Fruit fly (Drosophila melanogaster) whole organism, embryonic: Measurements from ENCODE around the gene CG33654.
A peak's percentile ranks its signal among the peaks of the same experiment; 100 is the strongest.

Experiments
- Ada2b ChIP-seq: fragments of 200-800 bp; sonication (Bioruptor generic); IDR thresholded peaks from 2 replicates; pipeline ENCODE4 v1.3.6; 2022; ENCODE audit warnings: missing biosample characterization, missing genetic modification characterization
- Aef1 ChIP-seq: fragments of 200-800 bp; sonication (Bioruptor generic); IDR thresholded peaks from 3 replicates; pipeline ENCODE4 v1.3.6; 2022; ENCODE audit warnings: missing biosample characterization, missing genetic modification characterization
- Awh ChIP-seq: fragments of 200-800 bp; sonication (Bioruptor generic); IDR thresholded peaks from 2 replicates; pipeline ENCODE4, ENCODE4 v1.3.6; 2022; ENCODE audit warnings: missing biosample characterization, missing genetic modification characterization
- Bgb ChIP-seq: fragments of 200-800 bp; sonication (Bioruptor generic); IDR thresholded peaks from 2 replicates; pipeline ENCODE4 v1.3.6; 2022; ENCODE audit warnings: missing biosample characterization, missing genetic modification characterization; ENCODE audit not compliant: partially characterized antibody
- CG11696 ChIP-seq: fragments of 200-800 bp; sonication (Bioruptor generic); IDR thresholded peaks from 2 replicates; pipeline ENCODE4 v1.3.6; 2022; ENCODE audit warnings: missing biosample characterization, missing genetic modification characterization
- CG16813 ChIP-seq: fragments of 200-800 bp; sonication (Bioruptor generic); IDR thresholded peaks from 3 replicates; pipeline ENCODE4 v1.3.6; 2022; ENCODE audit warnings: missing biosample characterization, missing genetic modification characterization; ENCODE audit not compliant: partially characterized antibody
- CG17829 ChIP-seq: fragments of 200-800 bp; optimal IDR thresholded peaks from 2 replicates; lab custom pipeline; 2019; ENCODE audit warnings: missing biosample characterization, mild to moderate bottlenecking, missing genetic modification characterization, moderate library complexity
- CG18011 ChIP-seq: fragments of 200-800 bp; sonication (Bioruptor generic); optimal IDR thresholded peaks from 2 replicates; lab custom pipeline; 2017; ENCODE audit warnings: missing biosample characterization, missing genetic modification characterization, mild to moderate bottlenecking, moderate library complexity, missing genotype
- CG1832 ChIP-seq: fragments of 200-800 bp; sonication (Bioruptor generic); optimal IDR thresholded peaks from 2 replicates; lab custom pipeline; 2017; ENCODE audit warnings: missing biosample characterization, mild to moderate bottlenecking, missing genetic modification characterization, inconsistent platforms
- CG18476 ChIP-seq: fragments of 200-800 bp; sonication (Bioruptor generic); optimal IDR thresholded peaks from 2 replicates; lab custom pipeline; 2016; ENCODE audit warnings: missing biosample characterization, mild to moderate bottlenecking, missing genetic modification characterization
- CG2199 ChIP-seq: fragments of 200-800 bp; sonication (Bioruptor generic); IDR thresholded peaks from 3 replicates; pipeline ENCODE4 v1.3.6; 2022; ENCODE audit warnings: missing biosample characterization, missing genetic modification characterization
- CG31365 ChIP-seq: fragments of 200-800 bp; sonication (Bioruptor generic); optimal IDR thresholded peaks from 2 replicates; lab custom pipeline; 2018; ENCODE audit warnings: missing biosample characterization, mild to moderate bottlenecking, missing genetic modification characterization
- CG32772 ChIP-seq: fragments of 200-800 bp; sonication (Bioruptor generic); IDR thresholded peaks from 2 replicates; pipeline ENCODE4 v1.3.6; 2022; ENCODE audit warnings: missing biosample characterization, missing genetic modification characterization
- CG3407 ChIP-seq: fragments of 200-800 bp; sonication (Bioruptor generic); optimal IDR thresholded peaks from 2 replicates; lab custom pipeline; 2018; ENCODE audit warnings: missing biosample characterization, mild to moderate bottlenecking, missing genetic modification characterization
- CG4328 ChIP-seq: fragments of 200-800 bp; sonication (Bioruptor generic); optimal IDR thresholded peaks from 3 replicates; lab custom pipeline; 2017; ENCODE audit warnings: missing biosample characterization, missing genetic modification reagents, missing genetic modification characterization
- CG43689 ChIP-seq: fragments of 200-800 bp; sonication (Bioruptor generic); IDR thresholded peaks from 2 replicates; pipeline ENCODE4 v1.3.6; 2022; ENCODE audit warnings: missing biosample characterization, missing genetic modification characterization
- CG6683 ChIP-seq: fragments of 200-800 bp; sonication (Bioruptor generic); optimal IDR thresholded peaks from 2 replicates; lab custom pipeline; 2017; ENCODE audit warnings: missing biosample characterization, mild to moderate bottlenecking, missing genetic modification characterization, missing genetic modification reagents
- CG7745 ChIP-seq: fragments of 200-800 bp; sonication (Bioruptor generic); optimal IDR thresholded peaks from 2 replicates; lab custom pipeline; 2018; ENCODE audit warnings: missing biosample characterization, mild to moderate bottlenecking, missing genetic modification characterization, moderate library complexity
- CG7839 ChIP-seq: fragments of 200-800 bp; sonication (Bioruptor generic); optimal IDR thresholded peaks from 3 replicates; lab custom pipeline; 2018; ENCODE audit warnings: missing biosample characterization, mild to moderate bottlenecking, missing genetic modification characterization, moderate library complexity
- CG7963 ChIP-seq: fragments of 200-800 bp; sonication (Bioruptor generic); IDR thresholded peaks from 3 replicates; pipeline ENCODE4 v1.3.6; 2022; ENCODE audit warnings: missing biosample characterization, missing genetic modification characterization; ENCODE audit not compliant: partially characterized antibody
- CG9215 ChIP-seq: fragments of 200-800 bp; sonication (Bioruptor generic); IDR thresholded peaks from 2 replicates; pipeline ENCODE4 v1.3.6; 2022; ENCODE audit warnings: missing biosample characterization, missing genetic modification characterization
- CTCF ChIP-seq: fragments of 200-800 bp; sonication (Bioruptor generic); optimal IDR thresholded peaks from 2 replicates; lab custom pipeline; 2017; ENCODE audit warnings: missing biosample characterization, mild to moderate bottlenecking, missing genetic modification characterization, moderate library complexity
- E2f2 ChIP-seq: fragments of 200-800 bp; sonication (Bioruptor generic); IDR thresholded peaks from 2 replicates; pipeline ENCODE4 v1.3.6; 2022; ENCODE audit warnings: missing biosample characterization, missing genetic modification characterization
- Ets65A ChIP-seq: fragments of 200-800 bp; sonication (Bioruptor generic); peaks from one replicate; lab custom pipeline; 2016; ENCODE audit warnings: missing biosample characterization, missing genetic modification characterization
- Hmr ChIP-seq: fragments of 200-800 bp; sonication (Bioruptor generic); optimal IDR thresholded peaks from 3 replicates; lab custom pipeline; 2017; ENCODE audit warnings: mild to moderate bottlenecking, missing biosample characterization, missing genetic modification reagents, missing genetic modification characterization
- Hr3 ChIP-seq: fragments of 200-800 bp; sonication (Bioruptor generic); optimal IDR thresholded peaks from 3 replicates; lab custom pipeline; 2016; ENCODE audit warnings: missing biosample characterization, missing genetic modification characterization
- NFAT ChIP-seq: fragments of 200-800 bp; sonication (Bioruptor generic); IDR thresholded peaks from 2 replicates; pipeline ENCODE4 v1.3.6; 2022; ENCODE audit warnings: missing biosample characterization, missing genetic modification characterization
- Ravus ChIP-seq: fragments of 200-800 bp; sonication (Bioruptor generic); IDR thresholded peaks from 2 replicates; pipeline ENCODE4 v1.3.6; 2022; ENCODE audit warnings: missing biosample characterization, missing genetic modification characterization
- Tbp ChIP-seq: fragments of >200 bp; optimal IDR thresholded peaks from 2 replicates; lab custom pipeline; 2018; ENCODE audit warnings: missing biosample characterization, missing genetic modification characterization
- Xrp1 ChIP-seq: fragments of 200-800 bp; sonication (Bioruptor generic); IDR thresholded peaks from 2 replicates; pipeline ENCODE4 v1.3.6; 2022; ENCODE audit warnings: missing biosample characterization, missing genetic modification characterization
- al ChIP-seq: fragments of 200-800 bp; sonication (Bioruptor generic); IDR thresholded peaks from 2 replicates; pipeline ENCODE4 v1.3.6; 2022; ENCODE audit warnings: missing biosample characterization, missing genetic modification characterization
- az2 ChIP-seq: fragments of 200-800 bp; sonication (Bioruptor generic); optimal IDR thresholded peaks from 3 replicates; lab custom pipeline; 2016; ENCODE audit warnings: missing biosample characterization, missing genetic modification characterization
- bcd ChIP-seq: fragments of 200-800 bp; sonication (Bioruptor generic); optimal IDR thresholded peaks from 2 replicates; lab custom pipeline; 2017; ENCODE audit warnings: missing biosample characterization, mild to moderate bottlenecking, missing genetic modification characterization
- btn ChIP-seq: fragments of 200-800 bp; sonication (Bioruptor generic); optimal IDR thresholded peaks from 2 replicates; lab custom pipeline; 2016; ENCODE audit warnings: missing biosample characterization, missing genetic modification characterization
- dimm ChIP-seq: fragments of 200-800 bp; sonication (Bioruptor generic); IDR thresholded peaks from 2 replicates; pipeline ENCODE4 v1.3.6; 2022; ENCODE audit warnings: missing biosample characterization, missing genetic modification characterization
- fd96Cb ChIP-seq: fragments of 200-800 bp; sonication (Bioruptor generic); optimal IDR thresholded peaks from 2 replicates; lab custom pipeline; 2018; ENCODE audit warnings: missing biosample characterization, mild to moderate bottlenecking, missing genetic modification characterization, moderate library complexity
- gfzf ChIP-seq: fragments of 200-800 bp; sonication (Bioruptor generic); optimal IDR thresholded peaks from 2 replicates; lab custom pipeline; 2016; ENCODE audit warnings: missing biosample characterization, mild to moderate bottlenecking, missing genetic modification characterization, moderate library complexity
- gsb-n ChIP-seq: fragments of 200-800 bp; sonication (Bioruptor generic); optimal IDR thresholded peaks from 3 replicates; lab custom pipeline; 2018; ENCODE audit warnings: missing biosample characterization, mild to moderate bottlenecking, missing genetic modification characterization
- hkb ChIP-seq, 2 experiments: fragments of 200-800 bp in 1 of 2; fragments of >200 bp in 1 of 2; sonication (Bioruptor generic) in 1 of 2; IDR thresholded peaks in 1 of 2; optimal IDR thresholded peaks in 1 of 2; 2 replicates each; pipeline versions ENCODE4 v1.3.6 to Lab custom; 2017 to 2022; ENCODE audit warnings: missing biosample characterization in 1 of 2, missing genetic modification characterization in 1 of 2
- jumu ChIP-seq: fragments of 200-800 bp; sonication (Bioruptor generic); optimal IDR thresholded peaks from 3 replicates; lab custom pipeline; 2016; ENCODE audit warnings: missing biosample characterization, missing genetic modification characterization
- luna ChIP-seq: fragments of 200-800 bp; sonication (Bioruptor generic); optimal IDR thresholded peaks from 2 replicates; lab custom pipeline; 2016; ENCODE audit warnings: missing biosample characterization, missing genetic modification characterization
- nmo ChIP-seq: fragments of 200-800 bp; sonication (Bioruptor generic); optimal IDR thresholded peaks from 2 replicates; lab custom pipeline; 2018; ENCODE audit warnings: missing biosample characterization, mild to moderate bottlenecking, missing genetic modification characterization, moderate library complexity
- nom ChIP-seq: fragments of 200-800 bp; sonication (Bioruptor generic); optimal IDR thresholded peaks from 2 replicates; lab custom pipeline; 2017; ENCODE audit warnings: missing biosample characterization, missing genetic modification characterization, mild to moderate bottlenecking, moderate library complexity, missing genetic modification reagents
- sqz ChIP-seq: fragments of 200-800 bp; sonication (Bioruptor generic); optimal IDR thresholded peaks from 3 replicates; lab custom pipeline; 2018; ENCODE audit warnings: missing biosample characterization, mild to moderate bottlenecking, missing genetic modification characterization
- tio ChIP-seq: fragments of 200-800 bp; sonication (Bioruptor generic); optimal IDR thresholded peaks from 2 replicates; lab custom pipeline; 2017; ENCODE audit warnings: missing biosample characterization, missing genetic modification characterization, inconsistent platforms
- trh ChIP-seq: fragments of 200-800 bp; sonication (Bioruptor generic); optimal IDR thresholded peaks from 2 replicates; lab custom pipeline; 2016; ENCODE audit warnings: missing biosample characterization, missing genetic modification characterization
- tx ChIP-seq: fragments of 200-800 bp; sonication (Bioruptor generic); optimal IDR thresholded peaks from 2 replicates; lab custom pipeline; 2016; ENCODE audit warnings: missing biosample characterization, missing genetic modification characterization
- unpg ChIP-seq: fragments of 200-800 bp; sonication (Bioruptor generic); optimal IDR thresholded peaks from 3 replicates; lab custom pipeline; 2018; ENCODE audit warnings: missing biosample characterization, mild to moderate bottlenecking, missing genetic modification characterization, moderate library complexity
- usp ChIP-seq: fragments of >200 bp; optimal IDR thresholded peaks from 2 replicates; lab custom pipeline; 2017; ENCODE audit warnings: missing biosample characterization, missing genetic modification characterization
- zen ChIP-seq: fragments of 200-800 bp; sonication (Bioruptor generic); optimal IDR thresholded peaks from 3 replicates; lab custom pipeline; 2018; ENCODE audit warnings: missing biosample characterization, mild to moderate bottlenecking, missing genetic modification characterization, moderate library complexity

Gene CG33654

DNA sequence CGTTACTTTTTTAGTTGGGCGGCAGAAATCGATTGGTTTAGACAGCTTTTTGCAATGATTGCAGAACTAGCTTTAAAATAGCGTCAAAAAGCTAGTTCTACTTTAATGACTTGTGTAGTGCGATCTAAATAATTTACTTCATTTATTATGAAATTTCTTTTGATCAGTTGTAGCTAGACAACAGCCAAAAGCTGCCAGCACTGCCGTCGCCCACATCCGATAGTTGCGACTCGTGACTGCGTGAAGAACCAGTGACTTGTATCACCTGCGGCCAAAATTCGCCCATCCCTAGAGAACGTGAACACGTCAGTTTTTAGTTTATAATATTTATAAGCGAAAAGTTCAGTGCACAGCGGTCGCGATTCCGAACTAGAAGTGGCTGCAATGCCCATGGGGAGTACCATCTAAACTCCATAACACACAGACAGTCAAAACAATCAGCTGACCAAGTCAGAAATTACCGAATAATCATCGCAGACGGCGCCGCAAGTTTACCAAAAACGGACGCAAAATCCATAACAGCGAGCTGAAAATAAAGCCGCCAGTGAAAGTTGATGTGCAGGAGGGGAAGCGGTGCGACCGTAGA lies 3.7 kb upstream of the CG33654 start, which contains the start of gene P58IPK (continued):
- TF ChIP-seq bcd (GFP tag; lab: Kevin White, UChicago) (peak; percentile 58), Aef1 (peak; percentile 32; the same call in 2 of the 3 replicates), CG16813 (peak; percentile 97), gsb-n (tag; lab: Kevin White, UChicago) (no peak), Bgb (GFP tag; lab: Robert Waterston, UW) (peak; percentile 98), nmo (GFP tag; lab: Kevin White, UChicago) (peak; percentile 78), fd96Cb (peak; percentile 9), CG32772 (GFP tag; lab: Robert Waterston, UW) (0 out of 2 replicates have a peak, but pooled peaks have one; percentile 13), CG18011 (GFP tag; lab: Kevin White, UChicago) (peak; percentile 65), CG3407 (no peak), CG18476 (GFP tag; lab: Kevin White, UChicago) (peak; percentile 44), CG17829 (tag; lab: Kevin White, UChicago) (peak; percentile 64), CG1832 (GFP tag; lab: Kevin White, UChicago) (no peak), sqz (no peak), usp (GFP tag; lab: Kevin White, UChicago) (no peak), dimm (GFP tag; lab: Robert Waterston, UW) (no peak), CG7963 (GFP tag; lab: Robert Waterston, UW) (peak; percentile 90), luna (GFP tag; lab: Kevin White, UChicago) (no peak), CTCF (GFP tag; lab: Kevin White, UChicago) (no peak), CG4328 (GFP tag; lab: Kevin White, UChicago) (no peak), CG7839 (peak; percentile 50), al (peak; percentile 52), Awh (no peak), hkb (optimal IDR thresholded peaks at IDR 0.05; lab: Kevin White, UChicago) (no peak), hkb (GFP tag; IDR thresholded peaks at IDR 0.05; lab: Robert Waterston, UW) (peak; percentile 49; the same call in 1 of the 2 replicates), CG6683 (GFP tag; lab: Kevin White, UChicago) (no peak), jumu (GFP tag; lab: Kevin White, UChicago) (peak; percentile 76), E2f2 (GFP tag; lab: Robert Waterston, UW) (peak; percentile 80), tio (GFP tag; lab: Kevin White, UChicago) (no peak), Tbp (GFP tag; lab: Kevin White, UChicago) (no peak), Hmr (GFP tag; lab: Kevin White, UChicago) (peak; percentile 60), Hr3 (GFP tag; lab: Kevin White, UChicago) (peak; percentile 46), Ets65A (peak; percentile 98), tx (GFP tag; lab: Kevin White, UChicago) (peak; percentile 71), trh (GFP tag; lab: Kevin White, UChicago) (no peak), zen (tag; lab: Kevin White, UChicago) (no peak), CG9215 (GFP tag; lab: Robert Waterston, UW) (peak; percentile 65), Xrp1 (GFP tag; lab: Robert Waterston, UW) (peak; percentile 64), Ada2b (GFP tag; lab: Robert Waterston, UW) (no peak), nom (GFP tag; lab: Kevin White, UChicago) (peak; percentile 2), NFAT (GFP tag; lab: Robert Waterston, UW) (peak; percentile 72), Ravus (GFP tag; lab: Robert Waterston, UW) (no peak; the same call in 1 of the 2 replicates), CG43689 (GFP tag; lab: Robert Waterston, UW) (no peak), CG7745 (tag; lab: Kevin White, UChicago) (no peak), gfzf (GFP tag; lab: Kevin White, UChicago) (peak; percentile 41), btn (GFP tag; lab: Kevin White, UChicago) (no peak), az2 (GFP tag; lab: Kevin White, UChicago) (peak; percentile 64), CG11696 (GFP tag; lab: Robert Waterston, UW) (no peak), CG31365 (tag; lab: Kevin White, UChicago) (no peak), unpg (peak; percentile 14), CG2199 (0 out of 3 replicates have a peak, but pooled peaks have one; percentile 45)
